Worm (Caenorhabditis elegans) whole organism, L1 larva: ENCODE data around the gene srh-47.

Source experiments
- aly-2 ChIP-seq: fragments of 150-350 bp; optimal IDR thresholded peaks from 2 replicates; lab custom pipeline; 2014; ENCODE audit warnings: missing biosample characterization, missing genetic modification characterization
- ama-1 ChIP-seq: fragments of 150-350 bp; optimal IDR thresholded peaks from 2 replicates; lab custom pipeline; 2014
- dpl-1 ChIP-seq, 3 experiments: fragments of 150-350 bp in 2 of 3; sonication (generic microtip) in 1 of 3; optimal IDR thresholded peaks; 2 replicates each; lab custom pipeline; 2014 to 2017; ENCODE audit warnings: missing biosample characterization in 3 of 3, missing genetic modification characterization in 3 of 3, missing genetic modification reagents in 3 of 3
- lin-14 ChIP-seq: fragments of 200-800 bp; sonication (Bioruptor generic); optimal IDR thresholded peaks from 2 replicates; lab custom pipeline; 2018; ENCODE audit warnings: mild to moderate bottlenecking, missing genetic modification characterization, moderate library complexity, missing compliant biosample characterization
- nhr-11 ChIP-seq: fragments of 150-350 bp; optimal IDR thresholded peaks from 2 replicates; lab custom pipeline; 2014; ENCODE audit warnings: missing biosample characterization, missing genetic modification characterization
- nhr-12 ChIP-seq: sonication (generic microtip); optimal IDR thresholded peaks from 2 replicates; lab custom pipeline; 2017; ENCODE audit warnings: missing biosample characterization, missing genetic modification characterization
- nhr-76 ChIP-seq: sonication (generic microtip); optimal IDR thresholded peaks from 2 replicates; lab custom pipeline; 2017; ENCODE audit warnings: missing biosample characterization, missing genetic modification characterization
- pag-3 ChIP-seq: sonication (generic microtip); optimal IDR thresholded peaks from 2 replicates; lab custom pipeline; 2017; ENCODE audit warnings: missing genetic modification characterization, mild to moderate bottlenecking, missing compliant biosample characterization, antibody characterized with exemption, borderline replicate concordance; ENCODE audit not compliant: insufficient read depth
- snu-23 ChIP-seq: sonication (generic microtip); optimal IDR thresholded peaks from 2 replicates; lab custom pipeline; 2016; ENCODE audit warnings: missing genetic modification characterization, missing compliant biosample characterization

ce11 chrV:11266681-11267080 lies 33.8 kb downstream of the srh-47 start, which contains the start of gene str-116:
- TF ChIP-seq nhr-11 (tag; lab: Kevin White, UChicago) (no peak), snu-23 (GFP tag; lab: Kevin White, UChicago) (no peak), dpl-1 (GFP tag; optimal IDR thresholded peaks at IDR 0.05; lab: Kevin White, UChicago) (no peak), nhr-76 (no peak), ama-1 (lab: Kevin White, UChicago) (no peak), nhr-12 (tag; lab: Kevin White, UChicago) (no peak), aly-2 (tag; lab: Kevin White, UChicago) (no peak), lin-14 (GFP tag; lab: Kevin White, UChicago) (no peak), pag-3 (tag; lab: Kevin White, UChicago) (no peak)
